Worm (Caenorhabditis elegans) whole organism, L1 larva: Measurements from ENCODE around the gene srh-199.

Source experiments
- aha-1 ChIP-seq: fragments of 150-350 bp; optimal IDR thresholded peaks from 2 replicates; lab custom pipeline; 2014; ENCODE audit warnings: missing biosample characterization, missing genetic modification characterization
- aly-2 ChIP-seq: fragments of 150-350 bp; optimal IDR thresholded peaks from 2 replicates; lab custom pipeline; 2014; ENCODE audit warnings: missing biosample characterization, missing genetic modification characterization
- blmp-1 ChIP-seq: fragments of 150-350 bp; optimal IDR thresholded peaks from 2 replicates; lab custom pipeline; 2014; ENCODE audit warnings: missing biosample characterization, missing genetic modification characterization
- ceh-82 ChIP-seq, 3 experiments: fragments of 150-350 bp in 1 of 3; sonication (generic microtip) in 2 of 3; optimal IDR thresholded peaks; 2 replicates each; lab custom pipeline; 2014 to 2017; ENCODE audit warnings: missing biosample characterization in 3 of 3, missing genetic modification characterization in 3 of 3
- dpl-1 ChIP-seq, 3 experiments: fragments of 150-350 bp in 2 of 3; sonication (generic microtip) in 1 of 3; optimal IDR thresholded peaks; 2 replicates each; lab custom pipeline; 2014 to 2017; ENCODE audit warnings: missing biosample characterization in 3 of 3, missing genetic modification characterization in 3 of 3, missing genetic modification reagents in 3 of 3
- dsc-1 ChIP-seq: sonication (generic microtip); optimal IDR thresholded peaks from 2 replicates; lab custom pipeline; 2016; ENCODE audit warnings: mild to moderate bottlenecking, missing genetic modification characterization, missing compliant biosample characterization
- egl-13 ChIP-seq: sonication (generic microtip); optimal IDR thresholded peaks from 2 replicates; lab custom pipeline; 2016; ENCODE audit warnings: missing genotype, missing genetic modification reagents, missing genetic modification characterization, missing compliant biosample characterization
- isw-1 ChIP-seq: fragments of 200-800 bp; sonication (Bioruptor generic); IDR thresholded peaks from 2 replicates; pipeline ENCODE4 v1.3.6; 2022; ENCODE audit warnings: missing genetic modification characterization, missing compliant biosample characterization
- pqm-1 ChIP-seq: sonication (generic microtip); optimal IDR thresholded peaks from 3 replicates; lab custom pipeline; 2017; ENCODE audit warnings: missing biosample characterization, missing genetic modification characterization
- snu-23 ChIP-seq: sonication (generic microtip); optimal IDR thresholded peaks from 2 replicates; lab custom pipeline; 2016; ENCODE audit warnings: missing genetic modification characterization, missing compliant biosample characterization
- unc-62 ChIP-seq: fragments of 150-350 bp; optimal IDR thresholded peaks from 2 replicates; lab custom pipeline; 2014; ENCODE audit warnings: missing biosample characterization, missing genetic modification reagents, missing genetic modification characterization
- ztf-11 ChIP-seq, 2 experiments: sonication (generic microtip); optimal IDR thresholded peaks; 2 replicates each; lab custom pipeline; 2016 to 2017; ENCODE audit warnings: missing genetic modification characterization in 2 of 2, missing biosample characterization in 1 of 2, missing compliant biosample characterization in 1 of 2

DNA sequence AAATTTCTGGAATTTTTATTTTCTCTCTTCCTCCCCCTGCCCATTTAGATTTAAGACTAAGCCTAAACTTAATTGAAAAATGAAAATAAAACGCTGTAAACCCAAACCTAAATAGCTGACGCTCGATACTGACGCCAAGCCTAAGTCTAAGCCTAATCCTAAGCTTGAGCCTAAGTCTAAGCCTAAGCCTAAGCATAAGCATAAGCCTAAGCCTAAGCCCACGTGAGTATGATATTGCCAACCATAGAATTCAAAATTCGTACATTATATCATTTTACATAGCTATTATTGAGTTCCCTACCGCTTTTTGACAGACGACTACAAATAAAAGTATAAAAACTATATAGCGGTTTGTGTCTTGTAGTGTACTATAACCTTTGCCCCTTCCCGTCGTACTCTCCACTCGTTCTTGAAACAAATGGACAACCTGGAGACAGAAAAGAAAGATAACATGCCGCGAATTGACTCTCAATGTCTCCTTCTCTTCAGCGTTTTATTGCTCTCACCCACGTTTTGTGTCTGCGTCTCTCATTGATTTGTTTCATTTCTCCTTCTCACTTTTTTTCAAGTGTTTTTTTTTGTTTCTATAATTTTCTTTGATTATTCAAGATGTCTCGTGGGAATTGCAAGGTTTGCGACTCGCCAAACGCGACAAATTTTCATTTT, 8.0 kb downstream of the srh-199 start, which contains the start of gene nhr-256:
- TF ChIP-seq ceh-82 (tag; optimal IDR thresholded peaks at IDR 0.05; lab: Kevin White, UChicago) (peak; percentile 2 to 34 (median 13)), isw-1 (GFP tag; lab: Robert Waterston, UW) (no peak), blmp-1 (peak; percentile 92), egl-13 (tag; lab: Kevin White, UChicago) (no peak), dsc-1 (tag; lab: Kevin White, UChicago) (peak; percentile 40), ztf-11 (tag; optimal IDR thresholded peaks at IDR 0.05; lab: Kevin White, UChicago) (no peak), dpl-1 (GFP tag; optimal IDR thresholded peaks at IDR 0.05; lab: Kevin White, UChicago) (peak; percentile 40 to 55 (median 48)), pqm-1 (tag; lab: Kevin White, UChicago) (no peak), unc-62 (GFP tag; lab: Kevin White, UChicago) (no peak), aly-2 (tag; lab: Kevin White, UChicago) (no peak), snu-23 (GFP tag; lab: Kevin White, UChicago) (peak; percentile 84), aha-1 (tag; lab: Kevin White, UChicago) (no peak)
